Worm (Caenorhabditis elegans) whole organism, L1 larva: Measurements from ENCODE around the gene F36H9.2.

Experiments
- C04F5.9 ChIP-seq: sonication (generic microtip); optimal IDR thresholded peaks from 2 replicates; lab custom pipeline; 2016; ENCODE audit warnings: missing genetic modification characterization, missing compliant biosample characterization
- F16B12.6 ChIP-seq: fragments of 150-350 bp; optimal IDR thresholded peaks from 2 replicates; lab custom pipeline; 2014; ENCODE audit warnings: missing biosample characterization, missing genetic modification characterization
- Y116A8C.19 ChIP-seq: sonication (generic microtip); optimal IDR thresholded peaks from 2 replicates; lab custom pipeline; 2016; ENCODE audit warnings: missing compliant biosample characterization, missing genetic modification characterization, borderline replicate concordance
- aha-1 ChIP-seq: fragments of 150-350 bp; optimal IDR thresholded peaks from 2 replicates; lab custom pipeline; 2014; ENCODE audit warnings: missing biosample characterization, missing genetic modification characterization
- blmp-1 ChIP-seq: fragments of 150-350 bp; optimal IDR thresholded peaks from 2 replicates; lab custom pipeline; 2014; ENCODE audit warnings: missing biosample characterization, missing genetic modification characterization
- ces-1 ChIP-seq: fragments of 150-350 bp; optimal IDR thresholded peaks from 2 replicates; lab custom pipeline; 2014; ENCODE audit warnings: missing biosample characterization, missing genetic modification reagents, missing genetic modification characterization
- dpl-1 ChIP-seq, 3 experiments: fragments of 150-350 bp in 2 of 3; sonication (generic microtip) in 1 of 3; optimal IDR thresholded peaks; 2 replicates each; lab custom pipeline; 2014 to 2017; ENCODE audit warnings: missing biosample characterization in 3 of 3, missing genetic modification characterization in 3 of 3, missing genetic modification reagents in 3 of 3
- dsc-1 ChIP-seq: sonication (generic microtip); optimal IDR thresholded peaks from 2 replicates; lab custom pipeline; 2016; ENCODE audit warnings: mild to moderate bottlenecking, missing genetic modification characterization, missing compliant biosample characterization
- efl-1 ChIP-seq, 4 experiments: fragments of 150-350 bp; optimal IDR thresholded peaks in 3 of 4; peaks in 1 of 4; 1 replicate in 1 of 4; 2 replicates in 3 of 4; lab custom pipeline; 2014; ENCODE audit warnings: missing biosample characterization in 2 of 4, missing genetic modification characterization in 2 of 4, missing genetic modification reagents in 2 of 4
- efl-3 ChIP-seq: fragments of 200-800 bp; sonication (Bioruptor generic); optimal IDR thresholded peaks from 2 replicates; lab custom pipeline; 2018; ENCODE audit warnings: mild to moderate bottlenecking, missing genetic modification characterization, missing compliant biosample characterization
- egl-13 ChIP-seq: sonication (generic microtip); optimal IDR thresholded peaks from 2 replicates; lab custom pipeline; 2016; ENCODE audit warnings: missing genotype, missing genetic modification reagents, missing genetic modification characterization, missing compliant biosample characterization
- elt-2 ChIP-seq: sonication (generic microtip); optimal IDR thresholded peaks from 2 replicates; lab custom pipeline; 2016; ENCODE audit warnings: missing genetic modification characterization, mild to moderate bottlenecking, inconsistent platforms, missing compliant biosample characterization, missing genetic modification reagents
- elt-3 ChIP-seq, 6 experiments: fragments of 150-350 bp in 1 of 6; sonication (generic microtip); optimal IDR thresholded peaks; 2 replicates each; lab custom pipeline; 2017 to 2018; ENCODE audit warnings: missing biosample characterization in 6 of 6, missing genetic modification characterization in 6 of 6, inconsistent platforms in 1 of 6
- ets-5 ChIP-seq: fragments of 200-800 bp; sonication (Bioruptor generic); IDR thresholded peaks from 2 replicates; pipeline ENCODE4 v1.3.6; 2022; ENCODE audit warnings: missing genetic modification characterization, missing compliant biosample characterization
- fkh-4 ChIP-seq: sonication (generic microtip); optimal IDR thresholded peaks from 2 replicates; lab custom pipeline; 2016; ENCODE audit warnings: missing compliant biosample characterization, missing genetic modification characterization, borderline replicate concordance
- fkh-8 ChIP-seq: sonication (generic microtip); optimal IDR thresholded peaks from 2 replicates; lab custom pipeline; 2016; ENCODE audit warnings: mild to moderate bottlenecking, missing genetic modification characterization, missing compliant biosample characterization
- fos-1 ChIP-seq: fragments of 150-350 bp; optimal IDR thresholded peaks from 2 replicates; lab custom pipeline; 2014; ENCODE audit warnings: missing biosample characterization, missing genetic modification characterization
- grh-1 ChIP-seq: fragments of 200-800 bp; sonication (Bioruptor generic); IDR thresholded peaks from 2 replicates; pipeline ENCODE4 v1.3.6; 2022; ENCODE audit warnings: missing genetic modification reagents, missing genetic modification characterization, missing compliant biosample characterization
- hlh-4 ChIP-seq: sonication (generic microtip); optimal IDR thresholded peaks from 2 replicates; lab custom pipeline; 2016; ENCODE audit warnings: mild to moderate bottlenecking, missing genetic modification characterization, missing compliant biosample characterization
- isw-1 ChIP-seq: fragments of 200-800 bp; sonication (Bioruptor generic); IDR thresholded peaks from 2 replicates; pipeline ENCODE4 v1.3.6; 2022; ENCODE audit warnings: missing genetic modification characterization, missing compliant biosample characterization
- jun-1 ChIP-seq: fragments of 150-350 bp; optimal IDR thresholded peaks from 2 replicates; lab custom pipeline; 2014; ENCODE audit warnings: missing biosample characterization, missing genetic modification reagents, missing genetic modification characterization
- lin-13 ChIP-seq: fragments of 150-350 bp; optimal IDR thresholded peaks from 2 replicates; lab custom pipeline; 2014; ENCODE audit warnings: missing biosample characterization, missing genetic modification reagents, missing genetic modification characterization
- lin-14 ChIP-seq: fragments of 200-800 bp; sonication (Bioruptor generic); optimal IDR thresholded peaks from 2 replicates; lab custom pipeline; 2018; ENCODE audit warnings: mild to moderate bottlenecking, missing genetic modification characterization, moderate library complexity, missing compliant biosample characterization
- lin-15B ChIP-seq: fragments of 150-350 bp; sonication (generic microtip); optimal IDR thresholded peaks from 3 replicates; lab custom pipeline; 2014; ENCODE audit warnings: missing biosample characterization, missing genetic modification characterization
- lin-39 ChIP-seq: fragments of 150-350 bp; optimal IDR thresholded peaks from 2 replicates; lab custom pipeline; 2014; ENCODE audit warnings: missing biosample characterization, missing genetic modification reagents, missing genetic modification characterization
- lir-3 ChIP-seq: sonication (generic microtip); optimal IDR thresholded peaks from 2 replicates; lab custom pipeline; 2016; ENCODE audit warnings: mild to moderate bottlenecking, missing genetic modification characterization, moderate library complexity, missing compliant biosample characterization; ENCODE audit not compliant: poor library complexity
- lsy-2 ChIP-seq, 2 experiments: fragments of 150-350 bp; optimal IDR thresholded peaks; 2 replicates each; lab custom pipeline; 2014; ENCODE audit warnings: missing biosample characterization in 2 of 2, missing genetic modification characterization in 2 of 2
- mdl-1 ChIP-seq, 2 experiments: fragments of 150-350 bp; optimal IDR thresholded peaks; 2 replicates each; lab custom pipeline; 2014 to 2017; ENCODE audit warnings: missing biosample characterization in 2 of 2, missing genetic modification characterization in 2 of 2, inconsistent platforms in 1 of 2
- mef-2 ChIP-seq: fragments of 150-350 bp; optimal IDR thresholded peaks from 2 replicates; lab custom pipeline; 2014; ENCODE audit warnings: missing biosample characterization, missing genetic modification characterization
- mep-1 ChIP-seq: fragments of 150-350 bp; optimal IDR thresholded peaks from 2 replicates; lab custom pipeline; 2014; ENCODE audit warnings: missing biosample characterization, missing genetic modification characterization
- nhr-11 ChIP-seq: fragments of 150-350 bp; optimal IDR thresholded peaks from 2 replicates; lab custom pipeline; 2014; ENCODE audit warnings: missing biosample characterization, missing genetic modification characterization
- nhr-12 ChIP-seq: sonication (generic microtip); optimal IDR thresholded peaks from 2 replicates; lab custom pipeline; 2017; ENCODE audit warnings: missing biosample characterization, missing genetic modification characterization
- nhr-19 ChIP-seq: fragments of 200-800 bp; sonication (Bioruptor generic); conservative IDR thresholded peaks from 2 replicates; pipeline ENCODE4 v1.3.6; 2022; ENCODE audit warnings: missing genetic modification characterization, missing compliant biosample characterization
- nhr-20 ChIP-seq: sonication (generic microtip); optimal IDR thresholded peaks from 2 replicates; lab custom pipeline; 2016; ENCODE audit warnings: mild to moderate bottlenecking, missing genetic modification characterization, missing compliant biosample characterization
- nhr-28 ChIP-seq: fragments of 150-350 bp; optimal IDR thresholded peaks from 2 replicates; lab custom pipeline; 2014; ENCODE audit warnings: missing biosample characterization, missing genetic modification characterization
- nhr-71 ChIP-seq: sonication (generic microtip); optimal IDR thresholded peaks from 2 replicates; lab custom pipeline; 2016; ENCODE audit warnings: mild to moderate bottlenecking, missing genetic modification characterization, moderate library complexity, missing compliant biosample characterization
- nhr-76 ChIP-seq: sonication (generic microtip); optimal IDR thresholded peaks from 2 replicates; lab custom pipeline; 2017; ENCODE audit warnings: missing biosample characterization, missing genetic modification characterization
- nhr-77 ChIP-seq: fragments of 150-350 bp; optimal IDR thresholded peaks from 2 replicates; lab custom pipeline; 2014; ENCODE audit warnings: missing biosample characterization, missing genetic modification characterization
- nhr-84 ChIP-seq: sonication (generic microtip); optimal IDR thresholded peaks from 2 replicates; lab custom pipeline; 2017; ENCODE audit warnings: missing biosample characterization, missing genetic modification characterization
- nhr-85 ChIP-seq: sonication (generic microtip); peaks from one replicate; lab custom pipeline; 2016; ENCODE audit warnings: missing genetic modification characterization, inconsistent platforms, missing compliant biosample characterization
- snpc-4 ChIP-seq: fragments of 150-350 bp; optimal IDR thresholded peaks from 2 replicates; lab custom pipeline; 2014; ENCODE audit warnings: missing biosample characterization, missing genetic modification characterization
- sptf-1 ChIP-seq: fragments of 150-350 bp; optimal IDR thresholded peaks from 2 replicates; lab custom pipeline; 2014; ENCODE audit warnings: missing biosample characterization, missing genetic modification characterization
- sup-37 ChIP-seq: fragments of 200-800 bp; sonication (Bioruptor generic); optimal IDR thresholded peaks from 2 replicates; lab custom pipeline; 2018; ENCODE audit warnings: mild to moderate bottlenecking, missing genetic modification characterization, missing compliant biosample characterization
- swsn-7 ChIP-seq: sonication (generic microtip); optimal IDR thresholded peaks from 2 replicates; lab custom pipeline; 2016; ENCODE audit warnings: missing genetic modification characterization, missing compliant biosample characterization
- tbx-2 ChIP-seq: sonication (generic microtip); optimal IDR thresholded peaks from 2 replicates; lab custom pipeline; 2016; ENCODE audit warnings: missing genetic modification characterization, missing compliant biosample characterization
- tlp-1 ChIP-seq: fragments of 150-350 bp; optimal IDR thresholded peaks from 2 replicates; lab custom pipeline; 2014; ENCODE audit warnings: missing biosample characterization, missing genetic modification characterization
- unc-130 ChIP-seq: fragments of 150-350 bp; optimal IDR thresholded peaks from 2 replicates; lab custom pipeline; 2017; ENCODE audit warnings: missing biosample characterization, missing genetic modification characterization, inconsistent platforms
- unc-62 ChIP-seq: fragments of 150-350 bp; optimal IDR thresholded peaks from 2 replicates; lab custom pipeline; 2014; ENCODE audit warnings: missing biosample characterization, missing genetic modification reagents, missing genetic modification characterization
- vab-15 ChIP-seq: sonication (generic microtip); optimal IDR thresholded peaks from 2 replicates; lab custom pipeline; 2017; ENCODE audit warnings: missing genotype, mild to moderate bottlenecking, missing genetic modification characterization, missing compliant biosample characterization
- zip-4 ChIP-seq: fragments of 200-800 bp; sonication (Bioruptor generic); optimal IDR thresholded peaks from 2 replicates; lab custom pipeline; 2018; ENCODE audit warnings: mild to moderate bottlenecking, missing genetic modification characterization, moderate library complexity, missing compliant biosample characterization
- ztf-4 ChIP-seq: fragments of 150-350 bp; optimal IDR thresholded peaks from 2 replicates; lab custom pipeline; 2014; ENCODE audit warnings: missing biosample characterization, missing genetic modification characterization

The F36H9.2 gene

DNA sequence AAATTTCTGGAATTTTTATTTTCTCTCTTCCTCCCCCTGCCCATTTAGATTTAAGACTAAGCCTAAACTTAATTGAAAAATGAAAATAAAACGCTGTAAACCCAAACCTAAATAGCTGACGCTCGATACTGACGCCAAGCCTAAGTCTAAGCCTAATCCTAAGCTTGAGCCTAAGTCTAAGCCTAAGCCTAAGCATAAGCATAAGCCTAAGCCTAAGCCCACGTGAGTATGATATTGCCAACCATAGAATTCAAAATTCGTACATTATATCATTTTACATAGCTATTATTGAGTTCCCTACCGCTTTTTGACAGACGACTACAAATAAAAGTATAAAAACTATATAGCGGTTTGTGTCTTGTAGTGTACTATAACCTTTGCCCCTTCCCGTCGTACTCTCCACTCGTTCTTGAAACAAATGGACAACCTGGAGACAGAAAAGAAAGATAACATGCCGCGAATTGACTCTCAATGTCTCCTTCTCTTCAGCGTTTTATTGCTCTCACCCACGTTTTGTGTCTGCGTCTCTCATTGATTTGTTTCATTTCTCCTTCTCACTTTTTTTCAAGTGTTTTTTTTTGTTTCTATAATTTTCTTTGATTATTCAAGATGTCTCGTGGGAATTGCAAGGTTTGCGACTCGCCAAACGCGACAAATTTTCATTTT, 44.9 kb upstream of the F36H9.2 start, which contains the start of gene nhr-256 (continued):
- TF ChIP-seq nhr-11 (peak; percentile 35), swsn-7 (tag; lab: Kevin White, UChicago) (peak; percentile 54), F16B12.6 (tag; lab: Kevin White, UChicago) (no peak), nhr-85 (tag; lab: Kevin White, UChicago) (peak; percentile 84), nhr-12 (tag; lab: Kevin White, UChicago) (peak; percentile 29), mef-2 (no peak), dsc-1 (tag; lab: Kevin White, UChicago) (peak; percentile 40), nhr-77 (tag; lab: Kevin White, UChicago) (peak; percentile 67), efl-1 (optimal IDR thresholded peaks at IDR 0.05; lab: Kevin White, UChicago) (peak; percentile 72 to 82), efl-1 (GFP tag; optimal IDR thresholded peaks at IDR 0.05 in 1 of 2; lab: Kevin White, UChicago) (peak; percentile 43 to 64), lin-39 (no peak), nhr-76 (tag; lab: Kevin White, UChicago) (no peak), nhr-84 (no peak), zip-4 (GFP tag; lab: Kevin White, UChicago) (no peak), blmp-1 (peak; percentile 92), unc-62 (GFP tag; lab: Kevin White, UChicago) (no peak), lsy-2 (tag; optimal IDR thresholded peaks at IDR 0.05; lab: Kevin White, UChicago) (peak; percentile 50 to 75), aha-1 (no peak), isw-1 (no peak), vab-15 (tag; lab: Kevin White, UChicago) (no peak), tlp-1 (tag; lab: Kevin White, UChicago) (no peak), ztf-4 (no peak), sup-37 (GFP tag; lab: Kevin White, UChicago) (no peak), jun-1 (tag; lab: Kevin White, UChicago) (no peak), fkh-4 (tag; lab: Kevin White, UChicago) (no peak), ets-5 (GFP tag; lab: Robert Waterston, UW) (no peak), mep-1 (tag; lab: Kevin White, UChicago) (peak; percentile 61), snpc-4 (tag; lab: Kevin White, UChicago) (peak; percentile 52), egl-13 (tag; lab: Kevin White, UChicago) (no peak), Y116A8C.19 (tag; lab: Kevin White, UChicago) (no peak), nhr-28 (tag; lab: Kevin White, UChicago) (peak; percentile 50), nhr-71 (peak; percentile 84), unc-130 (tag; lab: Kevin White, UChicago) (no peak), C04F5.9 (tag; lab: Kevin White, UChicago) (no peak), lin-15B (tag; lab: Kevin White, UChicago) (no peak), nhr-19 (peak; percentile 72), elt-2 (tag; lab: Kevin White, UChicago) (peak; percentile 85), ces-1 (GFP tag; lab: Kevin White, UChicago) (no peak), dpl-1 (GFP tag; optimal IDR thresholded peaks at IDR 0.05; lab: Kevin White, UChicago) (peak; percentile 40 to 55 (median 48)), grh-1 (no peak), lin-14 (GFP tag; lab: Kevin White, UChicago) (no peak), fos-1 (tag; lab: Kevin White, UChicago) (peak; percentile 38), tbx-2 (peak; percentile 67), mdl-1 (tag; optimal IDR thresholded peaks at IDR 0.05; lab: Kevin White, UChicago) (peak in 1 of 2 experiments; percentile 71), lin-13 (GFP tag; lab: Kevin White, UChicago) (no peak), fkh-8 (peak; percentile 50), sptf-1 (tag; lab: Kevin White, UChicago) (no peak), hlh-4 (tag; lab: Kevin White, UChicago) (no peak), elt-3 (tag; optimal IDR thresholded peaks at IDR 0.05; lab: Kevin White, UChicago) (peak in 3 of 6 experiments; percentile 22 to 57 (median 56)), lir-3 (peak; percentile 32), efl-3 (GFP tag; lab: Kevin White, UChicago) (no peak), nhr-20 (peak; percentile 84)
